Fruit fly (Drosophila melanogaster): ENCODE results near the gene Prosbeta4.

DNA sequence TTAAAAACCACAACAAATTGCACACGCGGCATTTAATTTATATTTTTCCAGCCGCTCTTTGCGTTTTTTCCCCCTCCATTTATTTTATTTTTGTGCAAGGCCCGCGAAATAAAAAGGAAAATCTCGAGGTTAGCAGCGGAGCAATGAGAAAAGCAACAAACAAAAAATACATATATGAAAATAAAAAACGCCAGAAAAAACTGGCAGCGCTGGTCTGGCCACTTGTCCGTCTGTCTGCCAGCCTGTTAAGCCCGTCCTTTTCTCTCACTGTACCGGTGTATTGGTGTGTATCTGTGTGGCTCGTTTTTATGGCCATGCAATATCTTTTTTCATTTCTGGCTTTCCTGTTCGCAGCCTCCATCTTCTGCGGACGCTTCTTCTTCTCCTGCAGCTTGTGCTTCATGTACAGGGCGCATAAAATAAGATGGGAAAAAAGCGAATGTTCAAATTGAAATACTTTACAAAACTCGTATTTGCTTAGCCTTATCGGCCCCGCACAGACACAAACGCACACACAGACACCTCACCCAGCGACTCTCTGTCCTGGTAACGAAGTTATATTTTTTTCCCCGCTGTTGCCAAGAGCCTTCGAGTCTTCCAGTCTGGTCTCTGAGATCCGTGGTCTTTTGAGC, 45.4 kb downstream of the Prosbeta4 start:
- no peak for TF ChIP-seq CG10959 (GFP tag; IDR thresholded peaks at IDR 0.05)
- no peak for TF ChIP-seq slou (GFP tag; optimal IDR thresholded peaks at IDR 0.05)
- no peak for TF ChIP-seq CG9215 (GFP tag; IDR thresholded peaks at IDR 0.05)
- no peak for TF ChIP-seq otp (GFP tag; IDR thresholded peaks at IDR 0.05)
- TF ChIP-seq Bteb2 (GFP tag; optimal IDR thresholded peaks at IDR 0.05), result no peak
- no peak for TF ChIP-seq bbx (GFP tag; IDR thresholded peaks at IDR 0.05; ENCODE audit: partially characterized antibody)
- TF ChIP-seq Antp (GFP tag; optimal IDR thresholded peaks at IDR 0.05), result no peak
- TF ChIP-seq CG33557 (GFP tag; optimal IDR thresholded peaks at IDR 0.05), result no peak
- TF ChIP-seq CG10147 (GFP tag; optimal IDR thresholded peaks at IDR 0.05), result no peak
- TF ChIP-seq zf30C (GFP tag; optimal IDR thresholded peaks at IDR 0.05), result peak; percentile 76
- peak; percentile 7; the same call in 1 of the 2 replicates for TF ChIP-seq H2.0 (GFP tag; IDR thresholded peaks at IDR 0.05)
- no peak for TF ChIP-seq sens-2 (GFP tag; IDR thresholded peaks at IDR 0.05)
- TF ChIP-seq dmrt11E (tag; optimal IDR thresholded peaks at IDR 0.05), result no peak

All from whole organism, embryonic.